Fruit fly (Drosophila melanogaster) S2 (cell line): ENCODE results near the gene nAChRalpha2.

Experiments
- CG8478 ChIP-seq: fragments of >200 bp; optimal IDR thresholded peaks from 2 replicates; lab custom pipeline; 2018
- CTCF ChIP-seq, 2 experiments: fragments of >200 bp; optimal IDR thresholded peaks; 2 replicates each; lab custom pipeline; 2018

nAChRalpha2 gene

dm6 chr3R:24484990-24485478 lies at the start of gene nAChRalpha2:
Gene nAChRalpha2 (plus strand): TSS chr3R:24485428.
- TF ChIP-seq CG8478 (lab: Kevin White, UChicago) (no peak), CTCF (optimal IDR thresholded peaks at IDR 0.05; lab: Kevin White, UChicago) (no peak)

- TF ChIP-seq CG8478 (lab: Kevin White, UChicago): no peak
- no peak for TF ChIP-seq CTCF (optimal IDR thresholded peaks at IDR 0.05; lab: Kevin White, UChicago)
These were observed 28.2 kb upstream of the nAChRalpha2 start, which contains the start of gene nAChRalpha1 for dm6 chr3R:24457057-24457456. Gene nAChRalpha1 (minus strand): TSS chr3R:24457157.

DNA sequence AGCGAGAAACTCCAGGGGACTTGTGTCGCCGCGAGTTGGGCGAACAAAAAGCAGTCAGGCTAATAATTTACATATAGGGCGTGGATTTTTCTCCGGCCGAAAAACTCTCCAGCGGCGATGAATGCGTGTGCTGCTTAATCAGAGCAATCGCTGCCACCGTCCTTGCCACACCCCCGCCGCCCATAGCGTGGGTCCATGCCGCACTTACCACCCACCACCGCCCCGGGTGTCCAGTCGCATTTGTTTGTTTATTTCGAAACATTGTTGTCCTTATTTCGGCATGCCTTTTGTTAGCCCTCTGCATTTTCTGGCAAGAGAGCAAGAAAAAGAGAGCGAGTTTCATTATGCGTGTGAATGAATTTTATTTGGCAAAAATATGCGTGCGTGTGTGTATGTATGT lies 27.4 kb upstream of the nAChRalpha2 start:
- TF ChIP-seq CTCF (optimal IDR thresholded peaks at IDR 0.05; lab: Kevin White, UChicago) (no peak), CG8478 (lab: Kevin White, UChicago) (no peak)

DNA sequence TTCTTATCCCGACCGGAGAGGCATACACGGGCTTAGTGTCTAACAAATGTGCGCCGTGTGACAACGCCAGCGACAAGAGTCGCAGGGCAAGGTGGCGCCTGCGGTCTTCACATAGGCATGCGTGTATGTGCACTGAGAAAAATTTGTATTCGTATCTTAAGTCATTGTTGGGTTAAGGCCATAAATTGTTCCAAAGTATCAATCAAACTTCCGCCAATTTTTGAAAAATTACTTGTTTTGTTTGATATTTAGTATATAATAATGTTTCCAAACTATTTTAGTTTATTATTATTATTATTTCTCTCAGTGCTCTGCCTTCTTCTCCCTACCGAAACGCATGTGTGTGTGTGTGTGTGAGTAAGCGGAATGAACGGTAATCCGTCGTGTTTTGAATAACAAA lies 18.0 kb upstream of the nAChRalpha2 start:
- no peak for TF ChIP-seq CG8478 (lab: Kevin White, UChicago)
- no peak for TF ChIP-seq CTCF (optimal IDR thresholded peaks at IDR 0.05; lab: Kevin White, UChicago)

DNA sequence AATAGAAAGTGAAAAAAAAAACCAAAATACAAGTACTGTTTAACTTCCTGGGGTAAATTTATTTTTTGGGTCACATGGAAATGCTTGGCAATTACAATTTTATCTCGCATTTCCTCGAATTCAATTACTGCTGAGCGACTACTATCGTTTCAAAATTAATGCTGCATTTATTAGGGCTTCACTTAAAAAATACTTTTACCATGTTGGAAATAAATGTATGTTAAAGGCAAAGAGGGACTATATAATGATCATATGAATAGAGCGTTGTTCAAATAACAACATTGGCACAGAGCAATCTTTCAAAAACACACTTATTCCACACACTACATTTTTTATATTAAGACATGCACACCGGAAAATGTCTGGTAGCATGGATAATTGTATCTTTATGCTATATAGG lies 16.1 kb upstream of the nAChRalpha2 start, which contains the start of gene CG31128:
TSS of gene CG31128 (plus strand) at position 301 of the 400 bp plus-strand sequence.
- no peak for TF ChIP-seq CTCF (optimal IDR thresholded peaks at IDR 0.05; lab: Kevin White, UChicago)
- TF ChIP-seq CG8478 (lab: Kevin White, UChicago): no peak

dm6 chr3R:24474760-24475159 lies 10.5 kb upstream of the nAChRalpha2 start:
- no peak for TF ChIP-seq CG8478 (lab: Kevin White, UChicago)

DNA sequence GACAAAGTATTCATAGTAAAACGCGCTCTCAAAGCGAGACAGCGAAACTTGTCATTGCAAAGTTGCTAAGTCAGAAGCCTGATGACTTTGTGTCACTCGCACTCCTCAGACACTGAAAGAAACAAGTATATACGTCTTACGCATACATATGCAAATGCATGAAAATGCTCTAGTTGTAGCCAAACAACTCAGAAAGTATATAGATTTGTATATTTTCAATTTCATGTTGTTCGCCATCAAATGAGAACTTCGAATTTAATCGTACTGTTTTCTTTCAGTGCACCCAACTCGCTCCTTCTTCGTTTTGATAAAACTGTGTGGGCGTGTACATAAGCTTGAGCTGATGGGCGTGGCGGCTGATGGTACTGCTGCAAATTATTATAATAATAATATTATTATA lies 4.2 kb upstream of the nAChRalpha2 start:
- TF ChIP-seq CG8478 (lab: Kevin White, UChicago): no peak
- no peak for TF ChIP-seq CTCF (optimal IDR thresholded peaks at IDR 0.05; lab: Kevin White, UChicago)

DNA sequence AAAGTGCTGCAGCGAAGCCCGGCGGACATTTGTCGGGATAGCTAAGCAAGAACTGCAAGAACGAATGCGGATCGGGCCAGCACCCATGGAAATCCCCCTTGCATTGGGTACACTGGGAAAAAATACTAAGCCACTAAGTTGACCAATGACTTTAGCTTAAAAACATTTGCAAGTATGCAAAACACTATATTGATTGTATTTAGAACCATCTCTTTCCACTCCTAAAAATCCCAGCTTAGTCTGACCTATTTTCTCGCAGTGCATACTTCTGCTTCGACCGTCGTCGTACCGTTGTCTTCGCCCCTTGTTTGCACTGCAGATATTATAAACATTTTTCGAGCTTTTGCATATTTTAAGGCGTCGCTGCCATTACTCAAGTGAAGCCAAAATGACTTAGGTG lies 10.9 kb downstream of the nAChRalpha2 start:
- TF ChIP-seq CTCF (optimal IDR thresholded peaks at IDR 0.05; lab: Kevin White, UChicago) (no peak), CG8478 (lab: Kevin White, UChicago) (no peak)

dm6 chr3R:24503627-24504026 lies 18.4 kb downstream of the nAChRalpha2 start:
- TF ChIP-seq CTCF (optimal IDR thresholded peaks at IDR 0.05; lab: Kevin White, UChicago) (peak; percentile 59 to 70), CG8478 (lab: Kevin White, UChicago) (no peak)

- TF ChIP-seq CTCF (optimal IDR thresholded peaks at IDR 0.05; lab: Kevin White, UChicago) (no peak), CG8478 (lab: Kevin White, UChicago) (no peak)
These were observed 29.6 kb downstream of the nAChRalpha2 start, which contains the start of the genes nAChRbeta2 and DZIP1 for dm6 chr3R:24514652-24515328. Gene nAChRbeta2 (minus strand): TSS chr3R:24515106. Gene DZIP1 (plus strand): TSS chr3R:24515278.

dm6 chr3R:24518150-24518580 lies 32.9 kb downstream of the nAChRalpha2 start, which contains the start of gene Pp1alpha-96A:
Gene Pp1alpha-96A (plus strand): TSS chr3R:24518270.
- TF ChIP-seq CG8478 (lab: Kevin White, UChicago): no peak
- no peak for TF ChIP-seq CTCF (optimal IDR thresholded peaks at IDR 0.05; lab: Kevin White, UChicago)

- TF ChIP-seq CG8478 (lab: Kevin White, UChicago) (no peak), CTCF (optimal IDR thresholded peaks at IDR 0.05; lab: Kevin White, UChicago) (no peak)
These were observed 36.1 kb downstream of the nAChRalpha2 start for dm6 chr3R:24521313-24521712.

dm6 chr3R:24523578-24523977 lies 38.4 kb downstream of the nAChRalpha2 start, which contains the start of gene CG13622:
Gene CG13622 (minus strand): TSS chr3R:24523678.
- TF ChIP-seq CG8478 (lab: Kevin White, UChicago) (no peak), CTCF (optimal IDR thresholded peaks at IDR 0.05; lab: Kevin White, UChicago) (no peak)

- no peak for TF ChIP-seq CG8478 (lab: Kevin White, UChicago)
- TF ChIP-seq CTCF (optimal IDR thresholded peaks at IDR 0.05; lab: Kevin White, UChicago): no peak
These were observed 39.3 kb downstream of the nAChRalpha2 start, which contains the start of gene Jhbp12 for dm6 chr3R:24524426-24524974. Gene Jhbp12 (plus strand): TSS chr3R:24524794.
